Worm (Caenorhabditis elegans) whole organism, young adult: ENCODE measurements around the gene C28C12.1.
A peak's percentile ranks its signal among the peaks of the same experiment; 100 is the strongest.

ENCODE experiments used
- B0019.2 ChIP-seq: fragments of 200-800 bp; sonication (Bioruptor generic); conservative IDR thresholded peaks from 2 replicates; pipeline ENCODE4 v1.3.6; 2022; ENCODE audit warnings: missing genetic modification reagents, missing genetic modification characterization, missing compliant biosample characterization
- B0336.3 ChIP-seq: fragments of 200-800 bp; sonication (Bioruptor generic); IDR thresholded peaks from 2 replicates; pipeline ENCODE4 v1.3.6; 2022; ENCODE audit warnings: missing genetic modification characterization, missing compliant biosample characterization
- F22D6.2 ChIP-seq: sonication (generic microtip); optimal IDR thresholded peaks from 2 replicates; lab custom pipeline; 2016; ENCODE audit warnings: mild to moderate bottlenecking, missing genetic modification characterization, missing compliant biosample characterization
- F33H1.4 ChIP-seq: fragments of 200-800 bp; sonication (Bioruptor generic); IDR thresholded peaks from 2 replicates; pipeline ENCODE4 v1.3.6; 2022; ENCODE audit warnings: missing genetic modification reagents, missing genetic modification characterization, missing compliant biosample characterization
- F37B4.10 ChIP-seq: fragments of 200-800 bp; sonication (Bioruptor generic); IDR thresholded peaks from 2 replicates; pipeline ENCODE4 v1.3.6; 2022; ENCODE audit warnings: missing genetic modification characterization, missing compliant biosample characterization
- F49E8.2 ChIP-seq: sonication (generic microtip); optimal IDR thresholded peaks from 3 replicates; lab custom pipeline; 2017; ENCODE audit warnings: missing genetic modification characterization, mild to moderate bottlenecking, missing compliant biosample characterization, antibody characterized with exemption, moderate library complexity; ENCODE audit not compliant: insufficient read depth
- K12H6.12 ChIP-seq: fragments of 200-800 bp; sonication (Bioruptor generic); optimal IDR thresholded peaks from 2 replicates; lab custom pipeline; 2018; ENCODE audit warnings: mild to moderate bottlenecking, missing genetic modification characterization, missing compliant biosample characterization
- Y53F4B.3 ChIP-seq: fragments of 200-800 bp; sonication (Bioruptor generic); IDR thresholded peaks from 2 replicates; pipeline ENCODE4 v1.3.6; 2022; ENCODE audit warnings: missing genetic modification reagents, missing genetic modification characterization, missing compliant biosample characterization
- Y53G8AR.9 ChIP-seq: fragments of 200-800 bp; sonication (Bioruptor generic); conservative IDR thresholded peaks from 2 replicates; pipeline ENCODE4 v1.3.6; 2022; ENCODE audit warnings: missing genetic modification reagents, missing genetic modification characterization, missing compliant biosample characterization
- ZK185.1 ChIP-seq: sonication (generic microtip); optimal IDR thresholded peaks from 2 replicates; lab custom pipeline; 2016; ENCODE audit warnings: mild to moderate bottlenecking, missing genetic modification characterization, missing compliant biosample characterization; ENCODE audit not compliant: poor library complexity, severe bottlenecking
- attf-3 ChIP-seq: fragments of 200-800 bp; sonication (Bioruptor generic); conservative IDR thresholded peaks from 2 replicates; pipeline ENCODE4 v1.3.6; 2022; ENCODE audit warnings: missing genetic modification reagents, missing genetic modification characterization, missing compliant biosample characterization
- bed-1 ChIP-seq: fragments of 200-800 bp; sonication (Bioruptor generic); IDR thresholded peaks from 2 replicates; pipeline ENCODE4 v1.3.6; 2022; ENCODE audit warnings: missing genetic modification reagents, missing genetic modification characterization, missing compliant biosample characterization
- cebp-2 ChIP-seq: fragments of 200-800 bp; sonication (Bioruptor generic); IDR thresholded peaks from 2 replicates; pipeline ENCODE4 v1.3.6; 2022; ENCODE audit warnings: missing genetic modification characterization, missing compliant biosample characterization
- ceh-100 ChIP-seq: fragments of 200-800 bp; sonication (Bioruptor generic); IDR thresholded peaks from 2 replicates; pipeline ENCODE4 v1.3.6; 2022; ENCODE audit warnings: missing genetic modification reagents, missing genetic modification characterization, missing compliant biosample characterization
- ceh-91 ChIP-seq: fragments of 200-800 bp; sonication (Bioruptor generic); IDR thresholded peaks from 2 replicates; pipeline ENCODE4 v1.3.6; 2022; ENCODE audit warnings: missing genetic modification reagents, missing genetic modification characterization, missing compliant biosample characterization
- chd-7 ChIP-seq: sonication (generic microtip); optimal IDR thresholded peaks from 2 replicates; lab custom pipeline; 2016; ENCODE audit warnings: mild to moderate bottlenecking, missing genetic modification characterization, moderate library complexity, missing compliant biosample characterization
- dox-1 ChIP-seq: fragments of 200-800 bp; sonication (Bioruptor generic); IDR thresholded peaks from 2 replicates; pipeline ENCODE4 v1.3.6; 2022; ENCODE audit warnings: missing genetic modification reagents, missing genetic modification characterization, missing compliant biosample characterization
- dpff-1 ChIP-seq: sonication (generic microtip); optimal IDR thresholded peaks from 2 replicates; lab custom pipeline; 2017; ENCODE audit warnings: mild to moderate bottlenecking, missing genetic modification characterization, missing compliant biosample characterization
- egrh-3 ChIP-seq: fragments of 200-800 bp; sonication (Bioruptor generic); IDR thresholded peaks from 2 replicates; pipeline ENCODE4 v1.3.6; 2022; ENCODE audit warnings: missing genetic modification reagents, missing genetic modification characterization, missing compliant biosample characterization
- ets-4 ChIP-seq: fragments of 200-800 bp; sonication (Bioruptor generic); optimal IDR thresholded peaks from 2 replicates; lab custom pipeline; 2018; ENCODE audit warnings: mild to moderate bottlenecking, missing genetic modification characterization, missing compliant biosample characterization
- gei-17 ChIP-seq: fragments of 200-800 bp; sonication (Bioruptor generic); optimal IDR thresholded peaks from 2 replicates; lab custom pipeline; 2018; ENCODE audit warnings: mild to moderate bottlenecking, missing genetic modification characterization, missing compliant biosample characterization
- him-1 ChIP-seq: sonication (generic microtip); optimal IDR thresholded peaks from 2 replicates; lab custom pipeline; 2016; ENCODE audit warnings: missing genotype, missing genetic modification reagents, missing genetic modification characterization, missing compliant biosample characterization
- let-607 ChIP-seq, 2 experiments: fragments of 200-800 bp in 1 of 2; sonication (Bioruptor generic) in 1 of 2; sonication (generic microtip) in 1 of 2; optimal IDR thresholded peaks; 2 replicates each; lab custom pipeline; 2016 to 2018; ENCODE audit warnings: mild to moderate bottlenecking in 2 of 2, missing compliant biosample characterization in 2 of 2, missing genetic modification characterization in 2 of 2, moderate library complexity in 2 of 2, missing genotype in 1 of 2
- lsy-27 ChIP-seq: sonication (generic microtip); optimal IDR thresholded peaks from 2 replicates; lab custom pipeline; 2017; ENCODE audit warnings: missing genetic modification characterization, mild to moderate bottlenecking, missing compliant biosample characterization, antibody characterized with exemption, missing genotype, borderline replicate concordance; ENCODE audit not compliant: insufficient read depth
- madf-6 ChIP-seq: fragments of 200-800 bp; sonication (Bioruptor generic); IDR thresholded peaks from 2 replicates; pipeline ENCODE4 v1.3.6; 2022; ENCODE audit warnings: missing genetic modification reagents, missing genetic modification characterization, missing compliant biosample characterization
- madf-8 ChIP-seq: fragments of 200-800 bp; sonication (Bioruptor generic); conservative IDR thresholded peaks from 2 replicates; pipeline ENCODE4 v1.3.6; 2022; ENCODE audit warnings: missing genetic modification reagents, missing genetic modification characterization, missing compliant biosample characterization
- mel-28 ChIP-seq: sonication (generic microtip); optimal IDR thresholded peaks from 2 replicates; lab custom pipeline; 2016; ENCODE audit warnings: borderline replicate concordance, mild to moderate bottlenecking, missing genetic modification characterization, missing compliant biosample characterization
- nhr-90 ChIP-seq: sonication (generic microtip); optimal IDR thresholded peaks from 2 replicates; lab custom pipeline; 2016; ENCODE audit warnings: missing genotype, mild to moderate bottlenecking, missing genetic modification characterization, missing compliant biosample characterization
- rcor-1 ChIP-seq: fragments of 200-800 bp; sonication (Bioruptor generic); IDR thresholded peaks from 2 replicates; pipeline ENCODE4 v1.3.6; 2022; ENCODE audit warnings: missing genetic modification reagents, missing genetic modification characterization, missing compliant biosample characterization
- rpc-1 ChIP-seq, 2 experiments: fragments of 150-350 bp in 1 of 2; sonication (generic microtip) in 1 of 2; optimal IDR thresholded peaks; 2 replicates each; lab custom pipeline; 2014 to 2018; ENCODE audit warnings: missing biosample characterization in 1 of 2, missing genetic modification characterization in 1 of 2, missing genetic modification reagents in 1 of 2, missing genotype in 1 of 2
- tbx-9 ChIP-seq: sonication (generic microtip); optimal IDR thresholded peaks from 2 replicates; lab custom pipeline; 2016; ENCODE audit warnings: borderline replicate concordance, missing genetic modification characterization, inconsistent platforms, missing compliant biosample characterization
- unc-62 ChIP-seq: fragments of 150-350 bp; optimal IDR thresholded peaks from 2 replicates; lab custom pipeline; 2014; ENCODE audit warnings: missing biosample characterization, missing genetic modification reagents, missing genetic modification characterization
- zim-3 ChIP-seq: sonication (generic microtip); optimal IDR thresholded peaks from 2 replicates; lab custom pipeline; 2017; ENCODE audit warnings: mild to moderate bottlenecking, missing genetic modification characterization, moderate library complexity, missing compliant biosample characterization
- ztf-18 ChIP-seq: sonication (generic microtip); optimal IDR thresholded peaks from 2 replicates; lab custom pipeline; 2016; ENCODE audit warnings: missing genotype, mild to moderate bottlenecking, missing genetic modification characterization, missing compliant biosample characterization
- ztf-25 ChIP-seq: fragments of 200-800 bp; sonication (Bioruptor generic); IDR thresholded peaks from 2 replicates; pipeline ENCODE4 v1.3.6; 2022; ENCODE audit warnings: missing genetic modification reagents, missing genetic modification characterization, missing compliant biosample characterization
- ztf-26 ChIP-seq: sonication (generic microtip); optimal IDR thresholded peaks from 2 replicates; lab custom pipeline; 2017; ENCODE audit warnings: missing genetic modification characterization, missing compliant biosample characterization

Gene C28C12.1

DNA sequence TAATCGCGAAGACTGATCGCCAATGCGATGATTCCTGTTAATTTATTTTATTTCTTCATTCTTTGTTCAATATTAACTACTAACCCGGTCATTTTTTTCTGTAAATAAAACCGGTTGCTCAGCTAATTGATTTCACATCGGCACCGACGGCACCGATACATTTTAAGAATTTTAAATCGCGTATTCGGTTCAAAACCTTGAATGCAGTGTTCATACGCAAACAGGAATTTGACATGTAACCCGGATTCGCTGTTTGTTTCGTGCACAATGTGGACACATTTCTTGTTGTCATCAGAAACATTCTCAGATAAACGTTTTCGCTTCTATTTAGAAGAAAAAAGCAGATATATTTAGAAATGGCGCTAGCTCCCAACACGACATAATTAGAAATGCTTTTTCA is 1.5 kb upstream of the C28C12.1 start (continued):
- TF ChIP-seq Y53G8AR.9 (GFP tag; lab: Robert Waterston, UW): peak; percentile 82; the same call in 1 of the 2 replicates
- no peak for TF ChIP-seq F37B4.10
- TF ChIP-seq ets-4 (GFP tag; lab: Kevin White, UChicago): no peak
- TF ChIP-seq F22D6.2 (tag; lab: Kevin White, UChicago): no peak
- peak; percentile 55 for TF ChIP-seq madf-8 (GFP tag; lab: Robert Waterston, UW)
- TF ChIP-seq him-1 (tag; lab: Kevin White, UChicago): no peak
- TF ChIP-seq bed-1 (GFP tag; lab: Robert Waterston, UW): no peak
- 0 out of 2 replicates have a peak, but pooled peaks have one; percentile 24 for TF ChIP-seq B0019.2 (GFP tag; lab: Robert Waterston, UW)
- TF ChIP-seq rcor-1: peak; percentile 74
- TF ChIP-seq zim-3 (tag; lab: Kevin White, UChicago): no peak
- no peak for TF ChIP-seq lsy-27 (tag; lab: Kevin White, UChicago)
- TF ChIP-seq Y53F4B.3 (GFP tag; lab: Robert Waterston, UW): no peak
- no peak for TF ChIP-seq let-607 (tag; optimal IDR thresholded peaks at IDR 0.05; lab: Kevin White, UChicago)
- peak; percentile 86 for TF ChIP-seq ztf-25 (GFP tag; lab: Robert Waterston, UW)
- TF ChIP-seq cebp-2 (GFP tag; lab: Robert Waterston, UW): no peak
- TF ChIP-seq mel-28 (tag; lab: Kevin White, UChicago): no peak
- no peak for TF ChIP-seq gei-17
- TF ChIP-seq dox-1 (GFP tag; lab: Robert Waterston, UW): no peak
- TF ChIP-seq rpc-1 (optimal IDR thresholded peaks at IDR 0.05; lab: Kevin White, UChicago): no peak
- no peak for TF ChIP-seq rpc-1 (tag; optimal IDR thresholded peaks at IDR 0.05; lab: Kevin White, UChicago)
- TF ChIP-seq dpff-1 (tag; lab: Kevin White, UChicago): no peak
- TF ChIP-seq K12H6.12 (tag; lab: Kevin White, UChicago): no peak
- TF ChIP-seq ztf-18 (tag; lab: Kevin White, UChicago): no peak
- TF ChIP-seq nhr-90 (tag; lab: Kevin White, UChicago): no peak
- peak; percentile 55 for TF ChIP-seq F49E8.2 (tag; lab: Kevin White, UChicago)

DNA sequence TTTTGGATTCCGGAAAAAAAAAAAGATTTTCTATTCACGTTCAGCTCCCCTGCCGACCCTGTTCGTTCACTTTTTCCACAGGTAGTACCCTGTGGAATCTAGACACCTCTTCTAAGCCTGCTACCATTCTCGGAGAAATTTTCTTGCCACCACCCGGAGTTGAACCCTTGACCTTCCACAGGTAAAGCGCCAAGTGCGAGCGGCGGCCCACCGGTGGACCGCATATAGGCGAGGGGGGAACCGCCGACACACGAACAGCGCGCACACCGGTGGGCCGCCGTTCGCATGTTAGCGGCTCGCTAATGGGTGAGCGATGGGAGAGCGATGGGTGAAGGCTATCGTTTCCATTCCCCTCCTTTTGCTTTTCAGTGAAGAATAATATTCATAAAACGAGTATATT is 906 bp upstream of the C28C12.1 start:
- TF ChIP-seq madf-6 (GFP tag; lab: Robert Waterston, UW): peak; percentile 5; the same call in 1 of the 2 replicates
- TF ChIP-seq F37B4.10: 0 out of 2 replicates have a peak, but pooled peaks have one; percentile 54
- peak; percentile 71; the same call in 1 of the 2 replicates for TF ChIP-seq egrh-3 (GFP tag; lab: Robert Waterston, UW)
- TF ChIP-seq, all 124 proteins: peak for 3; not testable (repeated sequence) for 121

DNA sequence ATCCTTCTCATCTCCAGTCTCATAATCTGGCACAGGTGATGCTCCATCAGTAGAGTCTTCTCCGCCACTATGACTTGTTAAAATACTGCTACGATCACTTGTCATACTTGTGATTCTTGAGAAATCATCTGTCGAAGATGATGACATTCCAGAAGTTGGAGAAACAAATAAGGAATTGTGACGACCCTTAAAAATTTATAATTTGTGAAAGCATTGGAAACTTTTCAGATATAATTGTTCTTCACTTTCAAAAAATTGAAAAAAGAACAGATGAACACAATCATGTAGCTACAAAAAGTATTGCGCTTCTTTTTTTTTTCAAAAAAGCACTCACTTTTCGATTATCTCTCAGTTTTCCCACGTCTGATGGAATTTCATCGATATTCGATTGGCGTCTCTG is 4.6 kb downstream of the C28C12.1 start:
- TF ChIP-seq F33H1.4 (no peak), ztf-26 (tag; lab: Kevin White, UChicago) (no peak), ZK185.1 (tag; lab: Kevin White, UChicago) (no peak), B0336.3 (GFP tag; lab: Robert Waterston, UW) (no peak), attf-3 (no peak), ceh-100 (GFP tag; lab: Robert Waterston, UW) (no peak), ceh-91 (GFP tag; lab: Robert Waterston, UW) (no peak), tbx-9 (no peak), ztf-18 (tag; lab: Kevin White, UChicago) (no peak), unc-62 (GFP tag; lab: Kevin White, UChicago) (no peak), gei-17 (no peak), chd-7 (tag; lab: Kevin White, UChicago) (no peak)
